Worm (Caenorhabditis elegans) whole organism, midembryonic: ENCODE measurements around the gene syf-2.

Experiments
- med-1 ChIP-seq: sonication (generic microtip); optimal IDR thresholded peaks from 2 replicates; lab custom pipeline; 2017; ENCODE audit warnings: missing genetic modification characterization, mild to moderate bottlenecking, missing compliant biosample characterization, antibody characterized with exemption, missing genetic modification reagents; ENCODE audit not compliant: insufficient read depth
- ref-1 ChIP-seq: fragments of 200-800 bp; sonication (Bioruptor generic); conservative IDR thresholded peaks from 2 replicates; pipeline ENCODE4 v1.3.6; 2022; ENCODE audit warnings: missing genetic modification reagents, missing genetic modification characterization, missing compliant biosample characterization
- ztf-23 ChIP-seq: fragments of 200-800 bp; sonication (Bioruptor generic); IDR thresholded peaks from 2 replicates; pipeline ENCODE4 v1.3.6; 2022; ENCODE audit warnings: missing genetic modification reagents, missing genetic modification characterization, missing compliant biosample characterization

DNA sequence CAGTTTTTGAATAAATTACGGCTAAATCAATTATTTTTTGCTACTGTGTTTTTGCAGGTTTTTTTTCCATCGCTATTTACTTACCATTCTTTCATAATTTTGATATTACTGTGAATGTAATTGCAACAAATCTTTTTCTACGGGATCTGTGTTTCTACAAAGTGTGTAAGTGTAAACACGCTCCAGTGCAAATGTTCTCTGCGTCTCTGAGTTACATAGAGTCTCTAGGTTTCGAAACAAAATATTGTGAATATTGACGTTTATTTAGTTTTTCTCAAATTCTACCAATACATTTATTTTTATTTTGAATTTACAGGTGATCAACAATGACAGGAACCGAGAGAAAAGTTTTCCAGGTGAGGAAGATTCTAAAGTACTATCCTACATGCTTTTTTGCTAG, 22.1 kb upstream of the syf-2 start, which contains the start of gene yju-2:
- TF ChIP-seq ref-1 (GFP tag; lab: Robert Waterston, UW) = no peak
- TF ChIP-seq med-1 = no peak
- no peak for TF ChIP-seq ztf-23 (GFP tag; lab: Robert Waterston, UW)
